Fruit fly (Drosophila melanogaster) whole organism, embryonic: ENCODE measurements around the gene CG32344.

Experiments used
- Atf-2 ChIP-seq: fragments of 200-800 bp; sonication (Bioruptor generic); optimal IDR thresholded peaks from 2 replicates; lab custom pipeline; 2016; ENCODE audit warnings: missing biosample characterization, missing genetic modification characterization
- Awh ChIP-seq: fragments of 200-800 bp; sonication (Bioruptor generic); IDR thresholded peaks from 2 replicates; pipeline ENCODE4, ENCODE4 v1.3.6; 2022; ENCODE audit warnings: missing biosample characterization, missing genetic modification characterization
- Bdp1 ChIP-seq: fragments of 200-800 bp; sonication (Bioruptor generic); optimal IDR thresholded peaks from 3 replicates; lab custom pipeline; 2016; ENCODE audit warnings: missing biosample characterization, missing genetic modification characterization
- CG11085 ChIP-seq: fragments of 200-800 bp; sonication (Bioruptor generic); IDR thresholded peaks from 2 replicates; pipeline ENCODE4 v1.3.6; 2022; ENCODE audit warnings: missing biosample characterization, missing genetic modification characterization
- CG12299 ChIP-seq: fragments of 200-800 bp; sonication (Bioruptor generic); optimal IDR thresholded peaks from 2 replicates; lab custom pipeline; 2018; ENCODE audit warnings: missing biosample characterization, mild to moderate bottlenecking, missing genetic modification characterization
- CG12659 ChIP-seq: fragments of 200-800 bp; sonication (Bioruptor generic); optimal IDR thresholded peaks from 3 replicates; lab custom pipeline; 2017; ENCODE audit warnings: mild to moderate bottlenecking, missing biosample characterization, missing genetic modification reagents, missing genetic modification characterization
- CG12769 ChIP-seq: fragments of 200-800 bp; sonication (Bioruptor generic); optimal IDR thresholded peaks from 2 replicates; lab custom pipeline; 2019; ENCODE audit warnings: missing biosample characterization, mild to moderate bottlenecking, missing genetic modification characterization, moderate library complexity
- CG13424 ChIP-seq: fragments of 200-800 bp; sonication (Bioruptor generic); optimal IDR thresholded peaks from 2 replicates; lab custom pipeline; 2019; ENCODE audit warnings: missing biosample characterization, mild to moderate bottlenecking, missing genetic modification characterization, moderate library complexity
- CG14014 ChIP-seq: fragments of 200-800 bp; sonication (Bioruptor generic); IDR thresholded peaks from 2 replicates; pipeline ENCODE4 v1.3.6; 2022; ENCODE audit warnings: missing biosample characterization, missing genetic modification characterization
- CG14710 ChIP-seq: fragments of 200-800 bp; sonication (Bioruptor generic); optimal IDR thresholded peaks from 3 replicates; lab custom pipeline; 2019; ENCODE audit warnings: missing biosample characterization, mild to moderate bottlenecking, missing genetic modification characterization, moderate library complexity
- CG14860 ChIP-seq: fragments of 200-800 bp; sonication (Bioruptor generic); IDR thresholded peaks from 3 replicates; pipeline ENCODE4 v1.3.6; 2022; ENCODE audit warnings: missing biosample characterization, missing genetic modification characterization; ENCODE audit not compliant: partially characterized antibody
- CG15073 ChIP-seq: fragments of 200-800 bp; sonication (Bioruptor generic); optimal IDR thresholded peaks from 2 replicates; lab custom pipeline; 2016; ENCODE audit warnings: missing biosample characterization, missing genetic modification characterization
- CG16815 ChIP-seq: fragments of 200-800 bp; sonication (Bioruptor generic); optimal IDR thresholded peaks from 3 replicates; lab custom pipeline; 2017; ENCODE audit warnings: missing biosample characterization, mild to moderate bottlenecking, missing genetic modification characterization
- CG17361 ChIP-seq: fragments of 200-800 bp; sonication (Bioruptor generic); IDR thresholded peaks from 3 replicates; pipeline ENCODE4 v1.3.6; 2022; ENCODE audit warnings: missing biosample characterization, missing genetic modification characterization
- CG17912 ChIP-seq: fragments of 200-800 bp; sonication (Bioruptor generic); optimal IDR thresholded peaks from 2 replicates; lab custom pipeline; 2018; ENCODE audit warnings: missing biosample characterization, mild to moderate bottlenecking, missing genetic modification characterization
- CG1832 ChIP-seq: fragments of 200-800 bp; sonication (Bioruptor generic); optimal IDR thresholded peaks from 2 replicates; lab custom pipeline; 2017; ENCODE audit warnings: missing biosample characterization, mild to moderate bottlenecking, missing genetic modification characterization, inconsistent platforms
- CG34224 ChIP-seq: fragments of 200-800 bp; sonication (Bioruptor generic); IDR thresholded peaks from 3 replicates; pipeline ENCODE4 v1.3.6; 2022; ENCODE audit warnings: missing biosample characterization, missing genetic modification characterization; ENCODE audit not compliant: partially characterized antibody
- CG43689 ChIP-seq: fragments of 200-800 bp; sonication (Bioruptor generic); IDR thresholded peaks from 2 replicates; pipeline ENCODE4 v1.3.6; 2022; ENCODE audit warnings: missing biosample characterization, missing genetic modification characterization
- CG4617 ChIP-seq: fragments of 200-800 bp; sonication (Bioruptor generic); optimal IDR thresholded peaks from 3 replicates; lab custom pipeline; 2016; ENCODE audit warnings: missing biosample characterization, missing genetic modification characterization, borderline replicate concordance
- CG6683 ChIP-seq: fragments of 200-800 bp; sonication (Bioruptor generic); optimal IDR thresholded peaks from 2 replicates; lab custom pipeline; 2017; ENCODE audit warnings: missing biosample characterization, mild to moderate bottlenecking, missing genetic modification characterization, missing genetic modification reagents
- CG7786 ChIP-seq: fragments of 200-800 bp; sonication (Bioruptor generic); optimal IDR thresholded peaks from 2 replicates; lab custom pipeline; 2016; ENCODE audit warnings: missing biosample characterization, missing genetic modification characterization
- CG7987 ChIP-seq: fragments of 200-800 bp; sonication (Bioruptor generic); optimal IDR thresholded peaks from 2 replicates; lab custom pipeline; 2018; ENCODE audit warnings: missing biosample characterization, mild to moderate bottlenecking, missing genetic modification characterization, moderate library complexity
- CG9797 ChIP-seq: fragments of 200-800 bp; sonication (Bioruptor generic); optimal IDR thresholded peaks from 3 replicates; lab custom pipeline; 2018; ENCODE audit warnings: missing biosample characterization, mild to moderate bottlenecking, missing genetic modification characterization
- Chrac-16 ChIP-seq: fragments of 200-800 bp; sonication (Bioruptor generic); optimal IDR thresholded peaks from 3 replicates; lab custom pipeline; 2016; ENCODE audit warnings: missing biosample characterization, missing genetic modification characterization
- CrebB ChIP-seq: fragments of 200-800 bp; sonication (Bioruptor generic); optimal IDR thresholded peaks from 3 replicates; lab custom pipeline; 2018; ENCODE audit warnings: missing biosample characterization, mild to moderate bottlenecking, missing genetic modification characterization
- Dad ChIP-seq: fragments of 200-800 bp; sonication (Bioruptor generic); optimal IDR thresholded peaks from 3 replicates; lab custom pipeline; 2016; ENCODE audit warnings: missing biosample characterization, missing genetic modification characterization
- Dip2 ChIP-seq: fragments of 200-800 bp; sonication (Bioruptor generic); IDR thresholded peaks from 2 replicates; pipeline ENCODE4 v1.3.6; 2022; ENCODE audit warnings: missing biosample characterization, missing genetic modification characterization
- E2f2 ChIP-seq: fragments of 200-800 bp; sonication (Bioruptor generic); IDR thresholded peaks from 2 replicates; pipeline ENCODE4 v1.3.6; 2022; ENCODE audit warnings: missing biosample characterization, missing genetic modification characterization
- GATAe ChIP-seq: fragments of 200-800 bp; sonication (Bioruptor generic); conservative IDR thresholded peaks from 2 replicates; pipeline ENCODE4 v1.3.6; 2022; ENCODE audit warnings: missing biosample characterization, missing genetic modification characterization
- HLH4C ChIP-seq: fragments of 200-800 bp; sonication (Bioruptor generic); IDR thresholded peaks from 3 replicates; pipeline ENCODE4 v1.3.6; 2022; ENCODE audit warnings: missing biosample characterization, missing genetic modification characterization; ENCODE audit not compliant: partially characterized antibody
- Hmx ChIP-seq: fragments of 200-800 bp; sonication (Bioruptor generic); optimal IDR thresholded peaks from 2 replicates; lab custom pipeline; 2016; ENCODE audit warnings: missing biosample characterization, missing genetic modification characterization
- Hr78 ChIP-seq, 2 experiments: fragments of 200-800 bp in 1 of 2; fragments of >200 bp in 1 of 2; sonication (Bioruptor generic) in 1 of 2; optimal IDR thresholded peaks; 2 replicates each; lab custom pipeline; 2017 to 2019; ENCODE audit warnings: missing biosample characterization in 2 of 2, missing genetic modification characterization in 2 of 2, mild to moderate bottlenecking in 1 of 2, moderate library complexity in 1 of 2
- Mad ChIP-seq: fragments of 200-800 bp; sonication (Bioruptor generic); optimal IDR thresholded peaks from 2 replicates; lab custom pipeline; 2016; ENCODE audit warnings: missing biosample characterization, missing genetic modification characterization
- Myb ChIP-seq: fragments of 200-800 bp; sonication (Bioruptor generic); optimal IDR thresholded peaks from 2 replicates; lab custom pipeline; 2016; ENCODE audit warnings: missing biosample characterization, missing genetic modification characterization
- Scr ChIP-seq: fragments of 200-800 bp; sonication (Bioruptor generic); IDR thresholded peaks from 2 replicates; pipeline ENCODE4 v1.3.6; 2022; ENCODE audit warnings: missing biosample characterization, missing genetic modification characterization; ENCODE audit not compliant: partially characterized antibody
- Sox102F ChIP-seq: fragments of 200-800 bp; sonication (Bioruptor generic); optimal IDR thresholded peaks from 2 replicates; lab custom pipeline; 2018; ENCODE audit warnings: missing biosample characterization, mild to moderate bottlenecking, missing genetic modification characterization, moderate library complexity
- Tbp ChIP-seq: fragments of >200 bp; optimal IDR thresholded peaks from 2 replicates; lab custom pipeline; 2018; ENCODE audit warnings: missing biosample characterization, missing genetic modification characterization
- chinmo ChIP-seq: fragments of 200-800 bp; sonication (Bioruptor generic); IDR thresholded peaks from 4 replicates; pipeline ENCODE4 v1.3.6; 2022; ENCODE audit warnings: missing biosample characterization, missing genetic modification characterization; ENCODE audit not compliant: partially characterized antibody
- crc ChIP-seq: fragments of 200-800 bp; sonication (Bioruptor generic); optimal IDR thresholded peaks from 2 replicates; lab custom pipeline; 2016; ENCODE audit warnings: missing biosample characterization, missing genetic modification characterization
- dmrt11E ChIP-seq: fragments of 200-800 bp; sonication (Bioruptor generic); optimal IDR thresholded peaks from 3 replicates; lab custom pipeline; 2018; ENCODE audit warnings: missing biosample characterization, mild to moderate bottlenecking, missing genetic modification characterization, moderate library complexity
- gt ChIP-seq: fragments of 200-800 bp; sonication (Bioruptor generic); IDR thresholded peaks from 2 replicates; pipeline ENCODE4 v1.3.6; 2022; ENCODE audit warnings: missing biosample characterization, missing genetic modification characterization
- kay ChIP-seq: fragments of 200-800 bp; sonication (Bioruptor generic); optimal IDR thresholded peaks from 2 replicates; lab custom pipeline; 2016; ENCODE audit warnings: missing biosample characterization, missing genetic modification characterization
- nerfin-2 ChIP-seq: fragments of 200-800 bp; sonication (Bioruptor generic); IDR thresholded peaks from 2 replicates; pipeline ENCODE4 v1.3.6; 2022; ENCODE audit warnings: missing biosample characterization, missing genetic modification characterization; ENCODE audit not compliant: partially characterized antibody
- nmo ChIP-seq: fragments of 200-800 bp; sonication (Bioruptor generic); optimal IDR thresholded peaks from 2 replicates; lab custom pipeline; 2018; ENCODE audit warnings: missing biosample characterization, mild to moderate bottlenecking, missing genetic modification characterization, moderate library complexity
- phol ChIP-seq: fragments of 200-800 bp; sonication (Bioruptor generic); optimal IDR thresholded peaks from 3 replicates; lab custom pipeline; 2018; ENCODE audit warnings: missing biosample characterization, mild to moderate bottlenecking, missing genetic modification characterization, moderate library complexity
- slp2 ChIP-seq: fragments of 200-800 bp; sonication (Bioruptor generic); optimal IDR thresholded peaks from 2 replicates; lab custom pipeline; 2016; ENCODE audit warnings: missing biosample characterization, missing genetic modification characterization
- tin ChIP-seq: fragments of 200-800 bp; sonication (Bioruptor generic); optimal IDR thresholded peaks from 3 replicates; lab custom pipeline; 2016; ENCODE audit warnings: missing biosample characterization, missing genetic modification characterization
- usp ChIP-seq: fragments of >200 bp; optimal IDR thresholded peaks from 2 replicates; lab custom pipeline; 2017; ENCODE audit warnings: missing biosample characterization, missing genetic modification characterization
- vnd ChIP-seq: fragments of 200-800 bp; sonication (Bioruptor generic); IDR thresholded peaks from 3 replicates; pipeline ENCODE4 v1.3.6; 2022; ENCODE audit warnings: missing biosample characterization, missing genetic modification characterization; ENCODE audit not compliant: partially characterized antibody
- wdn ChIP-seq: fragments of 200-800 bp; sonication (Bioruptor generic); IDR thresholded peaks from 2 replicates; pipeline ENCODE4 v1.3.6; 2022; ENCODE audit warnings: missing biosample characterization, missing genetic modification characterization

Gene CG32344

DNA sequence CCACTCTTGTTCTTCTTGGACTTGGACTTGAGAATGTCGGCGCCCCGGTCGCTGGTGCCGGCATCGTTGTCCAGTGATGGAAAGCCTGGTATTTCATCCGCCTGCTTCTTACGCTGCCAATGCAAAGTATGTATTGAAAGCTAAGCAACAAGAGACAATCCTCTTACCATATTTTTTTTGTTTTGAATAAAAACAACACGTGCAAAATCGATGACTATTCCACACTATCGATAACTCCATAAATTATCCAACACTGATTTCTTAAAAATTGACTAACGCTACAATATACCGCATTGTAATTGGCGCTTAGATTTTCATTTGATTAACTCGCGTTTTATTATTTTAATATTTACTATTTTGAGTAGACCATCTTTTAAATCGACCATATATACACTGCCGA is at the start of gene CG32344 (continued):
- TF ChIP-seq CG14710 (tag; lab: Kevin White, UChicago) = peak; percentile 44
- no peak for TF ChIP-seq GATAe
- no peak for TF ChIP-seq Sox102F
- no peak for TF ChIP-seq CG6683 (GFP tag; lab: Kevin White, UChicago)
- TF ChIP-seq CG16815 (GFP tag; lab: Kevin White, UChicago) = no peak
- no peak for TF ChIP-seq Chrac-16 (GFP tag; lab: Kevin White, UChicago)
- TF ChIP-seq CG12659 (GFP tag; lab: Kevin White, UChicago) = peak; percentile 16
- TF ChIP-seq CG14014 (GFP tag; lab: Robert Waterston, UW) = no peak
- TF ChIP-seq CG17361 (GFP tag; lab: Robert Waterston, UW) = 0 out of 3 replicates have a peak, but pooled peaks have one; percentile 24
- TF ChIP-seq E2f2 = peak; percentile 90
- TF ChIP-seq Mad = no peak
- no peak for TF ChIP-seq gt (GFP tag; lab: Robert Waterston, UW)
- no peak for TF ChIP-seq Atf-2 (GFP tag; lab: Kevin White, UChicago)
- TF ChIP-seq Bdp1 (GFP tag; lab: Kevin White, UChicago) = no peak
- TF ChIP-seq kay (GFP tag; lab: Kevin White, UChicago) = peak; percentile 50
- TF ChIP-seq CG43689 = no peak
- TF ChIP-seq CG14860 (GFP tag; lab: Robert Waterston, UW) = peak; percentile 59
- peak; percentile 67 for TF ChIP-seq HLH4C (GFP tag; lab: Robert Waterston, UW)
- TF ChIP-seq CG11085 (GFP tag; lab: Robert Waterston, UW) = no peak
- TF ChIP-seq CG12299 = no peak
- TF ChIP-seq Tbp (GFP tag; lab: Kevin White, UChicago) = peak; percentile 26
- peak; percentile 69 for TF ChIP-seq CG34224
- TF ChIP-seq dmrt11E (tag; lab: Kevin White, UChicago) = no peak
- TF ChIP-seq CrebB = no peak
- no peak for TF ChIP-seq usp (GFP tag; lab: Kevin White, UChicago)
- TF ChIP-seq nmo (GFP tag; lab: Kevin White, UChicago) = peak; percentile 16
- peak; percentile 21 for TF ChIP-seq CG7987 (GFP tag; lab: Kevin White, UChicago)
- no peak for TF ChIP-seq CG13424 (tag; lab: Kevin White, UChicago)
- no peak for TF ChIP-seq Dip2 (GFP tag; lab: Robert Waterston, UW)
- TF ChIP-seq CG17912 (GFP tag; lab: Kevin White, UChicago) = no peak
- no peak for TF ChIP-seq CG12769
- no peak for TF ChIP-seq slp2 (GFP tag; lab: Kevin White, UChicago)
- no peak for TF ChIP-seq Dad (GFP tag; lab: Kevin White, UChicago)
- TF ChIP-seq CG4617 = peak; percentile 44
- no peak for TF ChIP-seq chinmo
- peak; percentile 12; the same call in 1 of the 2 replicates for TF ChIP-seq nerfin-2 (GFP tag; lab: Robert Waterston, UW)
- TF ChIP-seq Awh (GFP tag; lab: Robert Waterston, UW) = no peak
- no peak for TF ChIP-seq Hr78 (GFP tag; optimal IDR thresholded peaks at IDR 0.05; lab: Kevin White, UChicago)
- no peak for TF ChIP-seq Hmx (GFP tag; lab: Kevin White, UChicago)
- TF ChIP-seq Myb (GFP tag; lab: Kevin White, UChicago) = peak; percentile 54
- peak; percentile 41 for TF ChIP-seq CG9797 (GFP tag; lab: Kevin White, UChicago)
- TF ChIP-seq phol (tag; lab: Kevin White, UChicago) = peak; percentile 27
- TF ChIP-seq vnd (GFP tag; lab: Robert Waterston, UW) = peak; percentile 34; the same call in 1 of the 3 replicates
- TF ChIP-seq CG15073 (GFP tag; lab: Kevin White, UChicago) = no peak
- no peak for TF ChIP-seq wdn
- TF ChIP-seq tin (GFP tag; lab: Kevin White, UChicago) = no peak
- TF ChIP-seq CG7786 (GFP tag; lab: Kevin White, UChicago) = no peak
- TF ChIP-seq Scr (GFP tag; lab: Robert Waterston, UW) = peak; percentile 71
- no peak for TF ChIP-seq CG1832 (GFP tag; lab: Kevin White, UChicago)
- no peak for TF ChIP-seq crc (GFP tag; lab: Kevin White, UChicago)
